Worm (Caenorhabditis elegans) whole organism, midembryonic: ENCODE measurements around the gene Y82E9BR.22.
"Not testable (repeated sequence)": the region's sequence is repeated elsewhere in the genome, so short reads cannot be mapped to it uniquely, and the experiment has no call there.

Source experiments
- T22C8.4 ChIP-seq: fragments of 200-800 bp; sonication (Bioruptor generic); IDR thresholded peaks from 2 replicates; pipeline ENCODE4 v1.3.6; 2022; ENCODE audit warnings: missing genetic modification characterization, missing compliant biosample characterization
- flt-1 ChIP-seq: fragments of 200-800 bp; sonication (Bioruptor generic); IDR thresholded peaks from 2 replicates; pipeline ENCODE4 v1.3.6; 2022; ENCODE audit warnings: missing genetic modification characterization, missing compliant biosample characterization
- klf-2 ChIP-seq: fragments of 200-800 bp; sonication (Bioruptor generic); conservative IDR thresholded peaks from 2 replicates; pipeline ENCODE4 v1.3.6; 2022; ENCODE audit warnings: missing genetic modification reagents, missing genetic modification characterization, missing compliant biosample characterization
- med-1 ChIP-seq: sonication (generic microtip); optimal IDR thresholded peaks from 2 replicates; lab custom pipeline; 2017; ENCODE audit warnings: missing genetic modification characterization, mild to moderate bottlenecking, missing compliant biosample characterization, antibody characterized with exemption, missing genetic modification reagents; ENCODE audit not compliant: insufficient read depth
- ref-1 ChIP-seq: fragments of 200-800 bp; sonication (Bioruptor generic); conservative IDR thresholded peaks from 2 replicates; pipeline ENCODE4 v1.3.6; 2022; ENCODE audit warnings: missing genetic modification reagents, missing genetic modification characterization, missing compliant biosample characterization
- tab-1 ChIP-seq: fragments of 200-800 bp; sonication (Bioruptor generic); IDR thresholded peaks from 2 replicates; pipeline ENCODE4 v1.3.6; 2022; ENCODE audit warnings: missing genetic modification characterization, missing compliant biosample characterization
- ztf-23 ChIP-seq: fragments of 200-800 bp; sonication (Bioruptor generic); IDR thresholded peaks from 2 replicates; pipeline ENCODE4 v1.3.6; 2022; ENCODE audit warnings: missing genetic modification reagents, missing genetic modification characterization, missing compliant biosample characterization
- ztf-29 ChIP-seq: fragments of 200-800 bp; sonication (Bioruptor generic); IDR thresholded peaks from 2 replicates; pipeline ENCODE4 v1.3.6; 2022; ENCODE audit warnings: missing genetic modification reagents, missing genetic modification characterization, missing compliant biosample characterization

ce11 chrIII:1377903-1378302 is 31.1 kb downstream of the Y82E9BR.22 start, which contains the start of gene pals-40:
- TF ChIP-seq med-1; ref-1; tab-1 (GFP tag; lab: Robert Waterston, UW); ztf-23 (GFP tag; lab: Robert Waterston, UW); T22C8.4; ztf-29 (GFP tag; lab: Robert Waterston, UW); klf-2 (GFP tag; lab: Robert Waterston, UW); flt-1 (GFP tag; lab: Robert Waterston, UW): not testable (repeated sequence)
